Worm (Caenorhabditis elegans) whole organism, L4 larva: ENCODE measurements around the gene T26C12.1.

Source experiments
- ZK546.5 ChIP-seq, 2 experiments: sonication (generic microtip); optimal IDR thresholded peaks; 2 replicates each; lab custom pipeline; 2017; ENCODE audit warnings: missing biosample characterization in 2 of 2, missing genetic modification characterization in 2 of 2
- ctbp-1 ChIP-seq: fragments of 200-800 bp; sonication (Bioruptor generic); IDR thresholded peaks from 2 replicates; pipeline ENCODE4 v1.3.6; 2022; ENCODE audit warnings: missing genetic modification reagents, missing genetic modification characterization, missing compliant biosample characterization
- daf-12 ChIP-seq: fragments of 150-350 bp; optimal IDR thresholded peaks from 2 replicates; lab custom pipeline; 2014; ENCODE audit warnings: missing biosample characterization, missing genetic modification reagents, missing genetic modification characterization
- dve-1 ChIP-seq: sonication (generic microtip); optimal IDR thresholded peaks from 2 replicates; lab custom pipeline; 2017; ENCODE audit warnings: antibody characterized with exemption, mild to moderate bottlenecking, missing genetic modification characterization, missing compliant biosample characterization; ENCODE audit not compliant: insufficient read depth
- egl-43 ChIP-seq: fragments of 200-800 bp; sonication (Bioruptor generic); IDR thresholded peaks from 2 replicates; pipeline ENCODE4 v1.3.6; 2022; ENCODE audit warnings: missing genetic modification reagents, missing genetic modification characterization, missing compliant biosample characterization
- hlh-30 ChIP-seq: sonication (generic microtip); optimal IDR thresholded peaks from 2 replicates; lab custom pipeline; 2017; ENCODE audit warnings: antibody characterized with exemption, mild to moderate bottlenecking, missing genetic modification characterization, missing compliant biosample characterization; ENCODE audit not compliant: insufficient read depth
- mdl-1 ChIP-seq, 2 experiments: fragments of 150-350 bp in 1 of 2; sonication (generic microtip) in 1 of 2; optimal IDR thresholded peaks; 2 replicates each; lab custom pipeline; 2014 to 2017; ENCODE audit warnings: missing biosample characterization in 2 of 2, missing genetic modification characterization in 2 of 2
- mep-1 ChIP-seq: fragments of 150-350 bp; sonication (generic microtip); optimal IDR thresholded peaks from 3 replicates; lab custom pipeline; 2014; ENCODE audit warnings: missing biosample characterization, missing genetic modification characterization
- nhr-41 ChIP-seq: fragments of 200-800 bp; sonication (Bioruptor generic); IDR thresholded peaks from 2 replicates; pipeline ENCODE4 v1.3.6; 2022; ENCODE audit warnings: missing genetic modification reagents, missing genetic modification characterization, missing compliant biosample characterization
- ztf-11 ChIP-seq: fragments of 150-350 bp; optimal IDR thresholded peaks from 2 replicates; lab custom pipeline; 2014; ENCODE audit warnings: missing biosample characterization, missing genetic modification characterization

DNA sequence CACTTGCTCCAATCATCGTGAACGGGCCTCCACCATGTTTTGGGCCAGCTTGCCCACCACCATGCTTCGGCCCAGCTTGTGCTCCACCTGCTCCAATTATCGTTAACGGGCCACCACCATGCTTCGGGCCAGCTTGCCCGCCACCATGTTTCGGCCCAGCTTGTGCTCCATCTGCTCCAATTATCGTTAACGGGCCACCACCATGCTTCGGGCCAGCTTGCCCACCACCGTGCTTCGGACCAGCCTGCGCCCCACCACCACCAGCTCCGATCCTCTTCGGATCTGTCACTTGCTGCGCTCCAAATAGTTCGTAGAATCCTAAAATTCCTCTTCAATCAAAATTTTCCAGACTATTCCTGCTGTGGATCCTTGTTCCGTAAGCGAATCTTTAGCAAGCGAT, 40.5 kb downstream of the T26C12.1 start:
- TF ChIP-seq daf-12 (tag; lab: Kevin White, UChicago) (no peak), ZK546.5 (tag; optimal IDR thresholded peaks at IDR 0.05; lab: Kevin White, UChicago) (no peak), nhr-41 (GFP tag; lab: Robert Waterston, UW) (no peak), egl-43 (GFP tag; lab: Robert Waterston, UW) (0 out of 2 replicates have a peak, but pooled peaks have one; percentile 17), ctbp-1 (GFP tag; lab: Robert Waterston, UW) (no peak), mep-1 (tag; lab: Kevin White, UChicago) (no peak), mdl-1 (tag; optimal IDR thresholded peaks at IDR 0.05; lab: Kevin White, UChicago) (no peak), ztf-11 (no peak), dve-1 (tag; lab: Kevin White, UChicago) (no peak), hlh-30 (tag; lab: Kevin White, UChicago) (no peak)
